Worm (Caenorhabditis elegans): ENCODE data around the gene srv-27.

Gene srv-27

DNA sequence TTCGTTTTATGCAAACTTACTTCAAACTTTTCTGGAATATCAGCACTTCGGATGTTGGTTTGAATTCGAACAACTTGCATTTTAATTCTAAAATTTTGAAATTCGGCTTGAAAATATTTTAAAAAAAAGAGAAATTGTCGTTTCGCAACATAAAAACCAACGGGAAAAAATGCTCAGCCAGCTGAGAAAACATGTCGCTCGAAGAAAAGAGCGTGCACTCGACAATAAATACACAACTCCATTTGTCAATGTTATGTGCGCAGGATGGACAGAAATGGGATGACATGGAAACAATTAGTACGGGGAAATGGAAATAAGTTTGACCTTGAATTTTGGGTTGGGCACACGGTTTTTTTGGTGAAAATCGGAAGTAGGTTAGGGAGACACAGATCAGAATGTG is 37.8 kb upstream of the srv-27 start, which contains the start of gene mif-4:
Gene mif-4, minus strand, starts transcription at position 87 of the 400 bp plus-strand sequence.
- TF ChIP-seq nhr-11 (tag; optimal IDR thresholded peaks at IDR 0.05), result no peak
- peak; percentile 9 for TF ChIP-seq nhr-129 (tag; optimal IDR thresholded peaks at IDR 0.05)
- peak; percentile 9 for TF ChIP-seq sma-9 (GFP tag; optimal IDR thresholded peaks at IDR 0.05)
- TF ChIP-seq sma-9 (tag; optimal IDR thresholded peaks at IDR 0.05), result no peak

DNA sequence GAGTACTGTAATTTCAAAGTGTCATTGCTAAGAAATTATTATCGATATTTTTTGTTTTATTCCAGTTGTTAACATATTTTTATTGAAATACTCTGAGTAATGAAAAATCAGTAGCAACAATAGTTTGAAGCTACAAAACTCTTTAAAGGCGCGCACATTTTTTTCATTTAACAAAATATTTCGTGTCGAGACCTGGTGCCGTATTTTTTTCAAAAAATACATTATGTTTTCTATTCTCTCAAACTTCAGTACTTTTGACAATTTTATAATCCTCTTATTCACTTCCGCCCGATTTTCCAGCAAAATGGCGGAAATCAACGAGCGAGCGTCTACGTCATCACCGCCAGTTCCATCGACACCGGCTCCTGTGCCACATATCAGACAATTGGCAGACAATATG is 35.8 kb upstream of the srv-27 start, which contains the start of gene blos-2:
Gene blos-2, plus strand, starts transcription at position 301 of the 400 bp plus-strand sequence.
- TF ChIP-seq zag-1 (tag; optimal IDR thresholded peaks at IDR 0.05) (no peak), gmeb-1 (tag; optimal IDR thresholded peaks at IDR 0.05) (no peak), crh-2 (tag; optimal IDR thresholded peaks at IDR 0.05) (no peak), skn-1 (tag; optimal IDR thresholded peaks at IDR 0.05) (no peak), C34F6.9 (tag; optimal IDR thresholded peaks at IDR 0.05) (no peak), nhr-23 (tag; optimal IDR thresholded peaks at IDR 0.05) (no peak), alr-1 (tag; optimal IDR thresholded peaks at IDR 0.05) (no peak), nhr-237 (tag; optimal IDR thresholded peaks at IDR 0.05) (no peak), F13H6.1 (tag; optimal IDR thresholded peaks at IDR 0.05) (no peak), ceh-16 (tag; optimal IDR thresholded peaks at IDR 0.05) (no peak), lin-39 (tag; optimal IDR thresholded peaks at IDR 0.05) (no peak), ztf-1 (GFP tag; conservative IDR thresholded peaks at IDR 0.05) (no peak)

DNA sequence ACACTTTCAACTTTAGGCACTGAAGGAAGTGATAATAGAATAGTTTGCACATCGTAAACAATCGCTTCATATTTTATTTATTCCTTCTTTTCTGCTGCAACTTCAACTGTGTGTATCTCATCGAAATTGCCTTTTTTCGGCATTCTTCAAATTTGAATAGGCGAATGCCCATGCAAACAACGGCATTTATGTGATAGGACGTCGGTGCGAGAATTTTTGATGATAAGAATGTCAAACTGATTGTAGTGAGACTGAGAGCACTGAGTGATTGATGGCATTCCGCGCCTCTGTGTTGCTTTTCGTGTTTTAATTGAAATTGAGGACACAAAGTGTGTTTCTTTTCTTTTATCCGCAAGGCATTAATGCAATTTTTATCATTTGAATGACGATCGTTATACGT is 32.6 kb upstream of the srv-27 start:
- TF ChIP-seq Y55F3AM.14 (GFP tag; optimal IDR thresholded peaks at IDR 0.05), result no peak
- peak; percentile 68 for TF ChIP-seq fos-1 (tag; optimal IDR thresholded peaks at IDR 0.05)
- no peak for TF ChIP-seq sma-9 (GFP tag; optimal IDR thresholded peaks at IDR 0.05)
- TF ChIP-seq sma-9 (tag; optimal IDR thresholded peaks at IDR 0.05), result no peak
- TF ChIP-seq mdl-1 (tag; optimal IDR thresholded peaks at IDR 0.05), result no peak

DNA sequence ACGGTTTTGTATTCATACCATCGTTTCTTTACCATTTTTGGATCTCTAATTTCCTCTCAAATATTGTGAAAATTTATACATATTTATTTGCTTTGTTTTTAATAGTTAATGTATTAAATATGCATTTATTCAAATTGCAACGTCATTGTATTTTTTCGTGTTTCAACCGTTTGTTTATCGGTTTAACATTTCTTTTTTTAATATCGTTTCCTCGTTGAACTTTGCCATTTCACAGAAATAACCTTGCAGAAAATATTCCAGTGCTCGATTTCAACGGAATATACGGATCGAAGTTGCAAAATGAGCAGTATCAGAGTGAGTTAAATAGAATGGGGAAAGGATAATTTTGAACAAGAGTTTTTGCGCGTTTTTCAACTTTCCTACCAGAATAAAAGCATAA is 31.2 kb upstream of the srv-27 start, which contains the start of gene seu-1:
Gene seu-1, plus strand, starts transcription at position 301 of the 400 bp plus-strand sequence.
- TF ChIP-seq nhr-21 (tag; optimal IDR thresholded peaks at IDR 0.05) (no peak), sma-3 (GFP tag; optimal IDR thresholded peaks at IDR 0.05) (no peak), ZK546.5 (tag; optimal IDR thresholded peaks at IDR 0.05) (no peak), unc-55 (GFP tag; optimal IDR thresholded peaks at IDR 0.05) (no peak), lin-39 (tag; optimal IDR thresholded peaks at IDR 0.05) (no peak), nhr-12 (tag; optimal IDR thresholded peaks at IDR 0.05) (no peak), mbf-1 (tag; optimal IDR thresholded peaks at IDR 0.05) (no peak), R02D3.7 (tag; optimal IDR thresholded peaks at IDR 0.05) (no peak), nhr-237 (tag; optimal IDR thresholded peaks at IDR 0.05) (no peak), blmp-1 (tag; optimal IDR thresholded peaks at IDR 0.05; ENCODE audit: insufficient read depth) (no peak), elt-3 (tag; optimal IDR thresholded peaks at IDR 0.05) (no peak), unc-39 (tag; optimal IDR thresholded peaks at IDR 0.05) (no peak), ztf-4 (tag; optimal IDR thresholded peaks at IDR 0.05) (no peak), ztf-11 (tag; optimal IDR thresholded peaks at IDR 0.05) (no peak), aly-2 (tag; optimal IDR thresholded peaks at IDR 0.05) (no peak), alr-1 (tag; optimal IDR thresholded peaks at IDR 0.05) (no peak), gmeb-1 (tag; optimal IDR thresholded peaks at IDR 0.05) (no peak)

DNA sequence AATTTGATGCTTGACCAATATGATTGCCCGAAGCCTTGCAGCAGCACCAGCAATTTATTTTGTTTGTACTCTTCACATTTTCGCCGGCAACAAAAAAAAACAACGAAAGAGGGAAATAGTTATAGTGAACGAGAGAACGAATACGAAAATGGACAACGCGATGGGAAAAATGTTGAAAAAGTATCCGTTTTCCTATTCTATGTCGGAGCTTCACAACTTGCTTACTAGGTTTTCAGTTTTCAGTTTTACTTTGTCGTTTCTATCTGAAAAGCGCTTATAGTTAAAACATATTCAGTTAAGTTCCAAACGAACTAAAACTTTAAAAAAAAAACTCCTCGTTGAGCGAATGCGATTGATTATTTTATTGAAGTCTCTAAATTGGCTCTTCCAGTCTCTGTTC is 30.0 kb upstream of the srv-27 start:
- TF ChIP-seq nhr-21 (tag; optimal IDR thresholded peaks at IDR 0.05) (no peak), ztf-4 (tag; optimal IDR thresholded peaks at IDR 0.05) (no peak), snpc-4 (tag; optimal IDR thresholded peaks at IDR 0.05) (no peak), mab-5 (tag; optimal IDR thresholded peaks at IDR 0.05) (no peak), sma-9 (GFP tag; optimal IDR thresholded peaks at IDR 0.05) (no peak), sma-9 (tag; optimal IDR thresholded peaks at IDR 0.05) (no peak), ZK546.5 (tag; optimal IDR thresholded peaks at IDR 0.05) (no peak), F13H6.1 (tag; optimal IDR thresholded peaks at IDR 0.05) (no peak), aly-2 (tag; optimal IDR thresholded peaks at IDR 0.05) (no peak), sma-3 (GFP tag; optimal IDR thresholded peaks at IDR 0.05) (no peak), mdl-1 (tag; optimal IDR thresholded peaks at IDR 0.05) (no peak), lin-39 (tag; optimal IDR thresholded peaks at IDR 0.05) (no peak), unc-62 (GFP tag; optimal IDR thresholded peaks at IDR 0.05) (no peak), ceh-82 (tag; optimal IDR thresholded peaks at IDR 0.05) (no peak), elt-3 (tag; optimal IDR thresholded peaks at IDR 0.05) (no peak), nhr-6 (tag; optimal IDR thresholded peaks at IDR 0.05) (no peak), R02D3.7 (tag; optimal IDR thresholded peaks at IDR 0.05) (no peak), ztf-11 (tag; optimal IDR thresholded peaks at IDR 0.05) (no peak), nhr-11 (tag; optimal IDR thresholded peaks at IDR 0.05) (no peak), gmeb-1 (tag; optimal IDR thresholded peaks at IDR 0.05) (no peak), alr-1 (tag; optimal IDR thresholded peaks at IDR 0.05) (no peak)
